Fruit fly (Drosophila melanogaster) whole organism, embryonic: ENCODE measurements around the gene CG9150.

ENCODE experiments used
- Awh ChIP-seq: fragments of 200-800 bp; sonication (Bioruptor generic); IDR thresholded peaks from 2 replicates; pipeline ENCODE4, ENCODE4 v1.3.6; 2022; ENCODE audit warnings: missing biosample characterization, missing genetic modification characterization
- B-H2 ChIP-seq: fragments of 200-800 bp; sonication (Bioruptor generic); optimal IDR thresholded peaks from 2 replicates; lab custom pipeline; 2018; ENCODE audit warnings: missing biosample characterization, mild to moderate bottlenecking, missing genetic modification characterization
- CG11456 ChIP-seq: fragments of 200-800 bp; sonication (Bioruptor generic); IDR thresholded peaks from 3 replicates; pipeline ENCODE4 v1.3.6; 2022; ENCODE audit warnings: missing biosample characterization, missing genetic modification characterization
- CG11560 ChIP-seq: fragments of 200-800 bp; sonication (Bioruptor generic); IDR thresholded peaks from 3 replicates; pipeline ENCODE4 v1.3.6; 2022; ENCODE audit warnings: missing biosample characterization, missing genetic modification characterization
- CG11723 ChIP-seq: fragments of 200-800 bp; sonication (Bioruptor generic); optimal IDR thresholded peaks from 2 replicates; lab custom pipeline; 2017; ENCODE audit warnings: missing biosample characterization, mild to moderate bottlenecking, missing genetic modification characterization
- CG12744 ChIP-seq: fragments of 200-800 bp; sonication (Bioruptor generic); optimal IDR thresholded peaks from 2 replicates; lab custom pipeline; 2016; ENCODE audit warnings: missing biosample characterization, missing genetic modification characterization
- CG13894 ChIP-seq: fragments of 200-800 bp; sonication (Bioruptor generic); optimal IDR thresholded peaks from 3 replicates; lab custom pipeline; 2018; ENCODE audit warnings: missing biosample characterization, mild to moderate bottlenecking, missing genetic modification characterization, moderate library complexity
- CG1602 ChIP-seq: fragments of 200-800 bp; sonication (Bioruptor generic); optimal IDR thresholded peaks from 3 replicates; lab custom pipeline; 2016; ENCODE audit warnings: missing biosample characterization, missing genetic modification characterization
- CG1647 ChIP-seq: fragments of 200-800 bp; sonication (Bioruptor generic); optimal IDR thresholded peaks from 3 replicates; lab custom pipeline; 2016; ENCODE audit warnings: missing biosample characterization, missing genetic modification characterization
- CG17328 ChIP-seq: fragments of 200-800 bp; sonication (Bioruptor generic); IDR thresholded peaks from 2 replicates; pipeline ENCODE4 v1.3.6; 2022; ENCODE audit warnings: missing biosample characterization, missing genetic modification characterization
- CG2199 ChIP-seq: fragments of 200-800 bp; sonication (Bioruptor generic); IDR thresholded peaks from 3 replicates; pipeline ENCODE4 v1.3.6; 2022; ENCODE audit warnings: missing biosample characterization, missing genetic modification characterization
- CG31365 ChIP-seq: fragments of 200-800 bp; sonication (Bioruptor generic); optimal IDR thresholded peaks from 2 replicates; lab custom pipeline; 2018; ENCODE audit warnings: missing biosample characterization, mild to moderate bottlenecking, missing genetic modification characterization
- CG32767 ChIP-seq: fragments of 200-800 bp; sonication (Bioruptor generic); IDR thresholded peaks from 2 replicates; pipeline ENCODE4 v1.3.6; 2022; ENCODE audit warnings: missing biosample characterization, missing genetic modification characterization
- CG3281 ChIP-seq: fragments of 200-800 bp; sonication (Bioruptor generic); optimal IDR thresholded peaks from 3 replicates; lab custom pipeline; 2017; ENCODE audit warnings: missing biosample characterization, mild to moderate bottlenecking, missing genetic modification characterization
- CG42726 ChIP-seq: fragments of 200-800 bp; sonication (Bioruptor generic); IDR thresholded peaks from 2 replicates; pipeline ENCODE4 v1.3.6; 2022; ENCODE audit warnings: missing biosample characterization, missing genetic modification characterization; ENCODE audit not compliant: partially characterized antibody
- CG4404 ChIP-seq: fragments of 200-800 bp; sonication (Bioruptor generic); IDR thresholded peaks from 2 replicates; pipeline ENCODE4 v1.3.6; 2022; ENCODE audit warnings: missing biosample characterization, missing genetic modification characterization
- CG6683 ChIP-seq: fragments of 200-800 bp; sonication (Bioruptor generic); optimal IDR thresholded peaks from 2 replicates; lab custom pipeline; 2017; ENCODE audit warnings: missing biosample characterization, mild to moderate bottlenecking, missing genetic modification characterization, missing genetic modification reagents
- D ChIP-seq, 2 experiments: fragments of 200-800 bp in 1 of 2; fragments of >200 bp in 1 of 2; sonication (Bioruptor generic) in 1 of 2; optimal IDR thresholded peaks; 2 replicates in 1 of 2; 3 replicates in 1 of 2; lab custom pipeline; 2017; ENCODE audit warnings: mild to moderate bottlenecking in 1 of 2, missing biosample characterization in 1 of 2, missing genetic modification characterization in 1 of 2, missing genetic modification reagents in 1 of 2
- Dip2 ChIP-seq: fragments of 200-800 bp; sonication (Bioruptor generic); IDR thresholded peaks from 2 replicates; pipeline ENCODE4 v1.3.6; 2022; ENCODE audit warnings: missing biosample characterization, missing genetic modification characterization
- Eip74EF ChIP-seq, 2 experiments: fragments of 200-800 bp in 1 of 2; fragments of >200 bp in 1 of 2; sonication (Bioruptor generic) in 1 of 2; optimal IDR thresholded peaks; 2 replicates each; lab custom pipeline; 2017 to 2019; ENCODE audit warnings: missing biosample characterization in 2 of 2, missing genetic modification characterization in 2 of 2, mild to moderate bottlenecking in 1 of 2, moderate library complexity in 1 of 2
- HLH4C ChIP-seq: fragments of 200-800 bp; sonication (Bioruptor generic); IDR thresholded peaks from 3 replicates; pipeline ENCODE4 v1.3.6; 2022; ENCODE audit warnings: missing biosample characterization, missing genetic modification characterization; ENCODE audit not compliant: partially characterized antibody
- Meics ChIP-seq: fragments of 200-800 bp; sonication (Bioruptor generic); optimal IDR thresholded peaks from 2 replicates; lab custom pipeline; 2017; ENCODE audit warnings: missing biosample characterization, mild to moderate bottlenecking, missing genetic modification characterization
- Sry-β ChIP-seq: fragments of 200-800 bp; sonication (Bioruptor generic); optimal IDR thresholded peaks from 2 replicates; lab custom pipeline; 2018; ENCODE audit warnings: missing biosample characterization, mild to moderate bottlenecking, missing genetic modification characterization, moderate library complexity
- Stat92E ChIP-seq, 3 experiments: fragments of >200 bp in 2 of 3; fragments of 200-800 bp in 1 of 3; sonication (Bioruptor generic) in 1 of 3; optimal IDR thresholded peaks; 2 replicates each; lab custom pipeline; 2017 to 2019; ENCODE audit warnings: missing biosample characterization in 3 of 3, missing genetic modification characterization in 3 of 3, mild to moderate bottlenecking in 1 of 3, moderate library complexity in 1 of 3
- TFAM ChIP-seq: fragments of 200-800 bp; sonication (Bioruptor generic); optimal IDR thresholded peaks from 2 replicates; lab custom pipeline; 2017; ENCODE audit warnings: missing biosample characterization, missing genetic modification characterization, inconsistent platforms
- aop ChIP-seq: fragments of 200-800 bp; sonication (Bioruptor generic); IDR thresholded peaks from 2 replicates; pipeline ENCODE4 v1.3.6; 2022; ENCODE audit warnings: missing biosample characterization, missing genetic modification characterization
- bigmax ChIP-seq: fragments of 200-800 bp; sonication (Bioruptor generic); optimal IDR thresholded peaks from 2 replicates; lab custom pipeline; 2018; ENCODE audit warnings: missing biosample characterization, mild to moderate bottlenecking, missing genetic modification characterization
- bowl ChIP-seq: fragments of 200-800 bp; sonication (Bioruptor generic); IDR thresholded peaks from 2 replicates; pipeline ENCODE4 v1.3.6; 2022; ENCODE audit warnings: missing biosample characterization, missing genetic modification characterization
- cg ChIP-seq: fragments of 200-800 bp; sonication (Bioruptor generic); optimal IDR thresholded peaks from 3 replicates; lab custom pipeline; 2019; ENCODE audit warnings: missing biosample characterization, mild to moderate bottlenecking, missing genetic modification characterization, moderate library complexity
- gcm ChIP-seq: fragments of 200-800 bp; sonication (Bioruptor generic); optimal IDR thresholded peaks from 2 replicates; lab custom pipeline; 2019; ENCODE audit warnings: missing biosample characterization, mild to moderate bottlenecking, missing genetic modification characterization, moderate library complexity
- gsb ChIP-seq: fragments of 200-800 bp; sonication (Bioruptor generic); IDR thresholded peaks from 2 replicates; pipeline ENCODE4 v1.3.6; 2022; ENCODE audit warnings: missing biosample characterization, missing genetic modification characterization
- h ChIP-seq: fragments of >200 bp; optimal IDR thresholded peaks from 2 replicates; lab custom pipeline; 2017
- onecut ChIP-seq: fragments of 200-800 bp; sonication (Bioruptor generic); IDR thresholded peaks from 2 replicates; pipeline ENCODE4 v1.3.6; 2022; ENCODE audit warnings: missing biosample characterization, missing genetic modification characterization
- pan ChIP-seq, 4 experiments: fragments of >200 bp in 3 of 4; fragments of 200-800 bp in 1 of 4; sonication (Bioruptor generic) in 1 of 4; optimal IDR thresholded peaks in 3 of 4; IDR thresholded peaks in 1 of 4; 2 replicates each; pipeline versions ENCODE4 v1.3.6 to Lab custom; 2017 to 2022; ENCODE audit warnings: missing biosample characterization in 2 of 4, missing genetic modification characterization in 2 of 4, mixed read lengths in 1 of 4
- pum ChIP-seq: fragments of 200-800 bp; sonication (Bioruptor generic); optimal IDR thresholded peaks from 2 replicates; lab custom pipeline; 2016; ENCODE audit warnings: missing biosample characterization, missing genetic modification characterization
- repo ChIP-seq: fragments of 200-800 bp; sonication (Bioruptor generic); optimal IDR thresholded peaks from 2 replicates; lab custom pipeline; 2016; ENCODE audit warnings: missing biosample characterization, missing genetic modification characterization
- sna ChIP-seq: fragments of 200-800 bp; sonication (Bioruptor generic); IDR thresholded peaks from 2 replicates; pipeline ENCODE4 v1.3.6; 2022; ENCODE audit warnings: missing biosample characterization, missing genetic modification characterization; ENCODE audit not compliant: partially characterized antibody
- trem ChIP-seq: fragments of 200-800 bp; optimal IDR thresholded peaks from 3 replicates; lab custom pipeline; 2019; ENCODE audit warnings: missing biosample characterization, mild to moderate bottlenecking, missing genetic modification characterization, moderate library complexity
- tup ChIP-seq: fragments of 200-800 bp; sonication (Bioruptor generic); optimal IDR thresholded peaks from 2 replicates; lab custom pipeline; 2016; ENCODE audit warnings: missing biosample characterization, mild to moderate bottlenecking, missing genetic modification characterization, moderate library complexity
- twi ChIP-seq: fragments of 200-800 bp; optimal IDR thresholded peaks from 2 replicates; lab custom pipeline; 2019; ENCODE audit warnings: missing biosample characterization, mild to moderate bottlenecking, missing genetic modification characterization, moderate library complexity
- wor ChIP-seq: fragments of 200-800 bp; sonication (Bioruptor generic); IDR thresholded peaks from 2 replicates; pipeline ENCODE4 v1.3.6; 2022; ENCODE audit warnings: missing biosample characterization, missing genetic modification characterization

The CG9150 gene

DNA sequence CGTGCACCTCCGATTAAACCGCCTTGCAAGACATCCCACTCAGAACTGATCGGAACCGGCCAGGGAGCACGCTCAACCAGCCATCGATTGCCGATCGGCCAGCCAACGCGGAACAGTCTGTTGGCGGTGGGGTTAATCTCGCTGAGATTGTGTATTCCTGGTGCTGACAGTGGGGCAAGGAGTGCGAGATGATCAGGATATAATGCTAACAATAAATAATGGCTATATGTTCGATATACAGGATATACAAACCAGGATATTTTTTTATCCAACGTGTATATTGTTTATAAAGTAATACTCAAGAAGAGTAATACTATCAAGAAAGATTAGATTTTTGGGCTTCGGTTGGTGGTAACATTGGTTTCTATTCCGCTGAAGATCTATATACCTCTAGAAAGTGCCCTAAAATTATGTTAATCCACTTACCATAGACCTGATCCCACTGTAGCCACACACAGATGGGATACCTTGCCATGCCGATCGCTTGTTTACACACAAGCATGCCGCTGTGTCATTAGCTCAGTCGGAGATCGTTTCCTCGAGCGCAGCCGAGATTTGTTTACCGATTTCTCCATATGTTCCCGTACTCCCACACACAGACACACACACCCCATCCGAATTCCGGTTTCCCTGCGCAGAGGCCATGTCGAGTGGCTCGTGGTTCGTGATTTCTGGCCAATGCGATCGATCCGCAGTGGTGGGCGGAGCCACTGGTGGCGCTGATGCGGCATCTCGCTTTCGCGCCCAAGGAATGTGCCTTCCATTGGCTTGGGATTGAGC lies 48.9 kb downstream of the CG9150 start, which contains the start of gene H2.0 (continued):
- TF ChIP-seq CG11456 (GFP tag; lab: Robert Waterston, UW) (0 out of 3 replicates have a peak, but pooled peaks have one; percentile 34), h (lab: Kevin White, UChicago) (no peak), twi (peak; percentile 94), Sry-β (GFP tag; lab: Kevin White, UChicago) (no peak), Stat92E (GFP tag; optimal IDR thresholded peaks at IDR 0.05; lab: Kevin White, UChicago) (no peak), repo (GFP tag; lab: Kevin White, UChicago) (no peak), pan (optimal IDR thresholded peaks at IDR 0.05; lab: Kevin White, UChicago) (no peak), pan (GFP tag; optimal IDR thresholded peaks at IDR 0.05 in 1 of 2, IDR thresholded peaks at IDR 0.05 in 1 of 2) (no peak), CG17328 (GFP tag; lab: Robert Waterston, UW) (no peak), CG4404 (peak; percentile 60), gsb (GFP tag; lab: Robert Waterston, UW) (no peak), pum (no peak), CG1647 (GFP tag; lab: Kevin White, UChicago) (no peak), CG12744 (no peak), B-H2 (no peak), sna (GFP tag; lab: Robert Waterston, UW) (no peak), Eip74EF (GFP tag; optimal IDR thresholded peaks at IDR 0.05; lab: Kevin White, UChicago) (no peak), HLH4C (GFP tag; lab: Robert Waterston, UW) (no peak), gcm (GFP tag; lab: Kevin White, UChicago) (peak; percentile 37), cg (GFP tag; lab: Kevin White, UChicago) (peak; percentile 78), onecut (GFP tag; lab: Robert Waterston, UW) (no peak), CG11560 (tag; lab: Robert Waterston, UW) (no peak), CG6683 (GFP tag; lab: Kevin White, UChicago) (no peak), Dip2 (GFP tag; lab: Robert Waterston, UW) (no peak), CG1602 (GFP tag; lab: Kevin White, UChicago) (peak; percentile 41), CG31365 (tag; lab: Kevin White, UChicago) (no peak), trem (tag; lab: Kevin White, UChicago) (peak; percentile 23), bowl (no peak), Awh (peak; percentile 53), wor (GFP tag; lab: Robert Waterston, UW) (no peak), TFAM (GFP tag; lab: Kevin White, UChicago) (no peak), CG32767 (no peak), CG42726 (GFP tag; lab: Robert Waterston, UW) (no peak), CG3281 (GFP tag; lab: Kevin White, UChicago) (no peak), Meics (no peak), CG2199 (no peak), tup (GFP tag; lab: Kevin White, UChicago) (no peak), D (optimal IDR thresholded peaks at IDR 0.05; lab: Kevin White, UChicago) (no peak), D (GFP tag; optimal IDR thresholded peaks at IDR 0.05; lab: Kevin White, UChicago) (peak; percentile 46), bigmax (no peak), CG11723 (no peak), CG13894 (tag; lab: Kevin White, UChicago) (no peak), aop (GFP tag; lab: Robert Waterston, UW) (peak; percentile 73; the same call in 1 of the 2 replicates)
